Worm (Caenorhabditis elegans): ENCODE results near the gene pmk-1.

pmk-1 gene

ce11 chrIV:8183313-8183712, 34.7 kb downstream of the pmk-1 start (continued):
- TF ChIP-seq ttx-3 (tag; optimal IDR thresholded peaks at IDR 0.05) (no peak), tbx-2 (tag; optimal IDR thresholded peaks at IDR 0.05) (peak; percentile 63), ceh-2 (tag; optimal IDR thresholded peaks at IDR 0.05) (peak; percentile 12), elt-2 (tag; optimal IDR thresholded peaks at IDR 0.05) (no peak), ceh-34 (tag; optimal IDR thresholded peaks at IDR 0.05) (peak; percentile 69), pros-1 (tag; optimal IDR thresholded peaks at IDR 0.05) (peak; percentile 56), pag-3 (tag; optimal IDR thresholded peaks at IDR 0.05; ENCODE audit: borderline replicate concordance) (no peak), mec-3 (tag; optimal IDR thresholded peaks at IDR 0.05; ENCODE audit: borderline replicate concordance) (peak; percentile 61)

- TF ChIP-seq ceh-2 (tag; optimal IDR thresholded peaks at IDR 0.05) (no peak), ceh-18 (tag; optimal IDR thresholded peaks at IDR 0.05) (no peak), ceh-24 (tag; optimal IDR thresholded peaks at IDR 0.05) (no peak), ceh-19 (GFP tag; optimal IDR thresholded peaks at IDR 0.05) (no peak), ceh-34 (tag; optimal IDR thresholded peaks at IDR 0.05) (no peak), ama-1 (optimal IDR thresholded peaks at IDR 0.05) (peak; percentile 57), hlh-30 (tag; optimal IDR thresholded peaks at IDR 0.05; ENCODE audit: insufficient read depth) (no peak)
Observed at ce11 chrIV:8188421-8189112, 40.0 kb downstream of the pmk-1 start.

ce11 chrIV:8189667-8190066, 41.1 kb downstream of the pmk-1 start:
- TF ChIP-seq K09A11.1 (tag; optimal IDR thresholded peaks at IDR 0.05; ENCODE audit: insufficient read depth) (no peak), hlh-8 (tag; optimal IDR thresholded peaks at IDR 0.05) (no peak), ahr-1 (tag; optimal IDR thresholded peaks at IDR 0.05) (no peak)

- no peak for TF ChIP-seq ceh-45 (GFP tag; IDR thresholded peaks at IDR 0.05)
- no peak for TF ChIP-seq ceh-19 (GFP tag; optimal IDR thresholded peaks at IDR 0.05)
- no peak for TF ChIP-seq pha-4 (tag; optimal IDR thresholded peaks at IDR 0.05)
- TF ChIP-seq unc-42 (tag; optimal IDR thresholded peaks at IDR 0.05): no peak
- no peak for TF ChIP-seq lin-11 (tag; optimal IDR thresholded peaks at IDR 0.05)
- TF ChIP-seq C38D4.7 (GFP tag; optimal IDR thresholded peaks at IDR 0.05): no peak
- no peak for TF ChIP-seq ztf-16 (tag; optimal IDR thresholded peaks at IDR 0.05)
- no peak for TF ChIP-seq ceh-2 (tag; optimal IDR thresholded peaks at IDR 0.05)
- no peak for TF ChIP-seq fkh-6 (tag; optimal IDR thresholded peaks at IDR 0.05)
- TF ChIP-seq T23F11.4 (GFP tag; optimal IDR thresholded peaks at IDR 0.05): no peak
- no peak for TF ChIP-seq syd-9 (tag; optimal IDR thresholded peaks at IDR 0.05)
- no peak for TF ChIP-seq ceh-30 (tag; optimal IDR thresholded peaks at IDR 0.05)
- TF ChIP-seq ceh-6 (GFP tag; optimal IDR thresholded peaks at IDR 0.05): no peak
- no peak for TF ChIP-seq pha-2 (tag; optimal IDR thresholded peaks at IDR 0.05)
- no peak for TF ChIP-seq sox-2 (GFP tag; IDR thresholded peaks at IDR 0.05)
Observed at ce11 chrIV:8192878-8193277, 44.3 kb downstream of the pmk-1 start.

- TF ChIP-seq sdc-2 (tag; optimal IDR thresholded peaks at IDR 0.05) (no peak), ceh-6 (GFP tag; optimal IDR thresholded peaks at IDR 0.05) (no peak), elt-2 (tag; optimal IDR thresholded peaks at IDR 0.05) (no peak), nhr-11 (tag; optimal IDR thresholded peaks at IDR 0.05) (no peak), unc-55 (GFP tag; optimal IDR thresholded peaks at IDR 0.05) (no peak), pag-3 (tag; optimal IDR thresholded peaks at IDR 0.05; ENCODE audit: borderline replicate concordance) (no peak), ceh-34 (tag; optimal IDR thresholded peaks at IDR 0.05) (no peak), ttx-3 (tag; optimal IDR thresholded peaks at IDR 0.05) (no peak), pha-2 (tag; optimal IDR thresholded peaks at IDR 0.05) (no peak), hlh-15 (tag; optimal IDR thresholded peaks at IDR 0.05) (no peak), fkh-10 (GFP tag; optimal IDR thresholded peaks at IDR 0.05) (no peak), dmd-4 (tag; optimal IDR thresholded peaks at IDR 0.05; ENCODE audit: borderline replicate concordance) (no peak), pros-1 (tag; optimal IDR thresholded peaks at IDR 0.05) (no peak), pax-1 (tag; optimal IDR thresholded peaks at IDR 0.05) (no peak), ahr-1 (tag; optimal IDR thresholded peaks at IDR 0.05) (no peak), ceh-24 (tag; optimal IDR thresholded peaks at IDR 0.05) (no peak), unc-3 (GFP tag; conservative IDR thresholded peaks at IDR 0.05) (no peak), unc-3 (tag; optimal IDR thresholded peaks at IDR 0.05) (no peak)
Observed at ce11 chrIV:8198851-8199250, 50.3 kb downstream of the pmk-1 start, which contains the start of gene wsp-1. wsp-1 (minus strand) TSS chrIV:8198951.
